Worm (Caenorhabditis elegans) whole organism, L4 larva: ENCODE results near the gene asp-12.

Source experiments
- daf-8 ChIP-seq: fragments of 200-800 bp; sonication (Bioruptor generic); IDR thresholded peaks from 2 replicates; pipeline ENCODE4 v1.3.6; 2022; ENCODE audit warnings: missing genetic modification characterization, missing compliant biosample characterization
- dpl-1 ChIP-seq: fragments of 150-350 bp; optimal IDR thresholded peaks from 2 replicates; lab custom pipeline; 2014; ENCODE audit warnings: missing biosample characterization, missing genetic modification reagents, missing genetic modification characterization
- dve-1 ChIP-seq: sonication (generic microtip); optimal IDR thresholded peaks from 2 replicates; lab custom pipeline; 2017; ENCODE audit warnings: antibody characterized with exemption, mild to moderate bottlenecking, missing genetic modification characterization, missing compliant biosample characterization; ENCODE audit not compliant: insufficient read depth
- egl-27 ChIP-seq: sonication (generic microtip); optimal IDR thresholded peaks from 3 replicates; lab custom pipeline; 2017; ENCODE audit warnings: missing biosample characterization, missing genetic modification reagents, missing genetic modification characterization

DNA sequence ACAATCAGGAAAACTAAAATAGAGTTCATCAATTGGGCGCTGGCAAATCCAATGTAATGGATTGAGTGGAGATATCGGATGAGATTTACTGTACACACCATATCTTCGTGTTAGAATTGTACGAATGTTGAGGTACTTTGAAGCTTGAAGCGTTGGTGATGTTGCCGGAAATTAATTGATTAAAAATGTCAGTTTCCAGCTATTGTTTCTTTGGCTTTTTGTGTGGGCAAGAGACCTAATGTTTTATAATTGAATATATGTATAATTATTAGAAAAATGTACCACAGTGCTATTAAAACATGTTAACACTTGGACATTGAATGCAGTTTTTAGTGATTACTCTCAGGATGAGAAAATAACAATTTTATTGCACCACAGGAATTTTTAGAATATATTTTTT is 9.8 kb downstream of the asp-12 start, which contains the start of gene str-136:
- TF ChIP-seq dpl-1 (GFP tag; lab: Kevin White, UChicago) (no peak), dve-1 (tag; lab: Kevin White, UChicago) (no peak), daf-8 (no peak), egl-27 (tag; lab: Kevin White, UChicago) (no peak)
